Fruit fly (Drosophila melanogaster) whole organism, prepupa: ENCODE data around the gene gammaTub37C.
A peak's percentile ranks its signal among the peaks of the same experiment; 100 is the strongest.

ENCODE experiments used
- Blimp-1 ChIP-seq: fragments of 200-800 bp; sonication (Bioruptor generic); optimal IDR thresholded peaks from 3 replicates; lab custom pipeline; 2017; ENCODE audit warnings: missing biosample characterization, missing genetic modification characterization, mild to moderate bottlenecking, moderate library complexity, missing genetic modification reagents
- CG10669 ChIP-seq: fragments of 200-800 bp; sonication (Bioruptor generic); optimal IDR thresholded peaks from 3 replicates; lab custom pipeline; 2018; ENCODE audit warnings: missing biosample characterization, mild to moderate bottlenecking, missing genetic modification characterization, moderate library complexity
- CG11762 ChIP-seq: fragments of 200-800 bp; sonication (Bioruptor generic); optimal IDR thresholded peaks from 3 replicates; lab custom pipeline; 2016; ENCODE audit warnings: missing biosample characterization, missing genetic modification characterization; ENCODE audit not compliant: insufficient read depth
- CG11902 ChIP-seq: fragments of 200-800 bp; sonication (Bioruptor generic); optimal IDR thresholded peaks from 3 replicates; lab custom pipeline; 2016; ENCODE audit warnings: missing biosample characterization, missing genetic modification characterization
- CG16779 ChIP-seq: fragments of 200-800 bp; sonication (Bioruptor generic); optimal IDR thresholded peaks from 3 replicates; lab custom pipeline; 2017; ENCODE audit warnings: missing biosample characterization, mild to moderate bottlenecking, missing genetic modification characterization
- CG3032 ChIP-seq: fragments of 200-800 bp; optimal IDR thresholded peaks from 2 replicates; lab custom pipeline; 2019; ENCODE audit warnings: missing biosample characterization, mild to moderate bottlenecking, missing genetic modification characterization, moderate library complexity
- CG31627 ChIP-seq: fragments of 200-800 bp; sonication (Bioruptor generic); optimal IDR thresholded peaks from 3 replicates; lab custom pipeline; 2016; ENCODE audit warnings: missing biosample characterization, missing genetic modification characterization
- CG32006 ChIP-seq: fragments of 200-800 bp; sonication (Bioruptor generic); optimal IDR thresholded peaks from 3 replicates; lab custom pipeline; 2017; ENCODE audit warnings: missing biosample characterization, mild to moderate bottlenecking, missing genetic modification characterization
- CG34406 ChIP-seq: fragments of 200-800 bp; sonication (Bioruptor generic); optimal IDR thresholded peaks from 3 replicates; lab custom pipeline; 2016; ENCODE audit warnings: missing biosample characterization, missing genetic modification characterization
- CG3919 ChIP-seq: fragments of 200-800 bp; sonication (Bioruptor generic); optimal IDR thresholded peaks from 3 replicates; lab custom pipeline; 2016; ENCODE audit warnings: missing biosample characterization, missing genetic modification characterization
- CG6163 ChIP-seq: fragments of 200-800 bp; sonication (Bioruptor generic); IDR thresholded peaks from 3 replicates; pipeline ENCODE4 v1.3.6; 2022; ENCODE audit warnings: missing biosample characterization, missing genetic modification characterization
- CG6276 ChIP-seq: fragments of 200-800 bp; sonication (Bioruptor generic); optimal IDR thresholded peaks from 2 replicates; lab custom pipeline; 2017; ENCODE audit warnings: missing biosample characterization, mild to moderate bottlenecking, missing genetic modification characterization
- CG6792 ChIP-seq: fragments of 200-800 bp; sonication (Bioruptor generic); optimal IDR thresholded peaks from 3 replicates; lab custom pipeline; 2016; ENCODE audit warnings: missing biosample characterization, missing genetic modification characterization
- CG6808 ChIP-seq: fragments of 200-800 bp; sonication (Bioruptor generic); optimal IDR thresholded peaks from 3 replicates; lab custom pipeline; 2017; ENCODE audit warnings: missing biosample characterization, missing genetic modification characterization, mild to moderate bottlenecking, moderate library complexity, missing genetic modification reagents
- CG8119 ChIP-seq: fragments of 200-800 bp; sonication (Bioruptor generic); IDR thresholded peaks from 3 replicates; pipeline ENCODE4 v1.3.6; 2022; ENCODE audit warnings: missing biosample characterization, missing genetic modification characterization
- CG8319 ChIP-seq: fragments of 200-800 bp; sonication (Bioruptor generic); optimal IDR thresholded peaks from 3 replicates; lab custom pipeline; 2016; ENCODE audit warnings: missing biosample characterization, missing genetic modification characterization
- CG9139 ChIP-seq: fragments of 200-800 bp; sonication (Bioruptor generic); optimal IDR thresholded peaks from 3 replicates; lab custom pipeline; 2017; ENCODE audit warnings: missing biosample characterization, mild to moderate bottlenecking, missing genetic modification characterization
- Eip75B ChIP-seq: fragments of 200-800 bp; sonication (Bioruptor generic); optimal IDR thresholded peaks from 3 replicates; lab custom pipeline; 2016; ENCODE audit warnings: missing biosample characterization, missing genetic modification characterization
- Eip78C ChIP-seq: fragments of 200-800 bp; sonication (Bioruptor generic); peaks from one replicate; lab custom pipeline; 2016; ENCODE audit warnings: missing biosample characterization, missing genetic modification characterization
- Ets21C ChIP-seq: fragments of 200-800 bp; sonication (Bioruptor generic); optimal IDR thresholded peaks from 3 replicates; lab custom pipeline; 2016; ENCODE audit warnings: missing biosample characterization, missing genetic modification characterization
- Ets96B ChIP-seq: fragments of 200-800 bp; optimal IDR thresholded peaks from 2 replicates; lab custom pipeline; 2019; ENCODE audit warnings: missing biosample characterization, mild to moderate bottlenecking, missing genetic modification characterization, moderate library complexity
- Hr39 ChIP-seq: fragments of 200-800 bp; sonication (Bioruptor generic); optimal IDR thresholded peaks from 2 replicates; lab custom pipeline; 2016; ENCODE audit warnings: missing biosample characterization, missing genetic modification characterization
- Hr4 ChIP-seq: fragments of 200-800 bp; sonication (Bioruptor generic); optimal IDR thresholded peaks from 3 replicates; lab custom pipeline; 2016; ENCODE audit warnings: missing biosample characterization, missing genetic modification characterization
- Lpt ChIP-seq: fragments of 200-800 bp; sonication (Bioruptor generic); optimal IDR thresholded peaks from 3 replicates; lab custom pipeline; 2016; ENCODE audit warnings: missing biosample characterization, missing genetic modification characterization
- Met ChIP-seq: fragments of 200-800 bp; sonication (Bioruptor generic); optimal IDR thresholded peaks from 3 replicates; lab custom pipeline; 2016; ENCODE audit warnings: missing biosample characterization, missing genetic modification characterization
- OdsH ChIP-seq: fragments of 200-800 bp; sonication (Bioruptor generic); optimal IDR thresholded peaks from 3 replicates; lab custom pipeline; 2016; ENCODE audit warnings: missing biosample characterization, missing genetic modification characterization
- Smox ChIP-seq: fragments of 200-800 bp; sonication (Bioruptor generic); optimal IDR thresholded peaks from 3 replicates; lab custom pipeline; 2016; ENCODE audit warnings: missing biosample characterization, missing genetic modification characterization
- Sox102F ChIP-seq: fragments of 200-800 bp; sonication (Bioruptor generic); optimal IDR thresholded peaks from 2 replicates; lab custom pipeline; 2016; ENCODE audit warnings: missing biosample characterization, mild to moderate bottlenecking, missing genetic modification characterization
- Sox14 ChIP-seq: fragments of 200-800 bp; sonication (Bioruptor generic); optimal IDR thresholded peaks from 3 replicates; lab custom pipeline; 2016; ENCODE audit warnings: missing biosample characterization, missing genetic modification characterization
- Sox15 ChIP-seq: fragments of 200-800 bp; sonication (Bioruptor generic); optimal IDR thresholded peaks from 3 replicates; lab custom pipeline; 2016; ENCODE audit warnings: missing biosample characterization, missing genetic modification characterization
- achi ChIP-seq: fragments of 200-800 bp; sonication (Bioruptor generic); optimal IDR thresholded peaks from 3 replicates; lab custom pipeline; 2016; ENCODE audit warnings: missing biosample characterization, missing genetic modification characterization
- acj6 ChIP-seq: fragments of 200-800 bp; sonication (Bioruptor generic); optimal IDR thresholded peaks from 3 replicates; lab custom pipeline; 2016; ENCODE audit warnings: missing biosample characterization, missing genetic modification characterization
- cyc ChIP-seq: fragments of 200-800 bp; sonication (Bioruptor generic); optimal IDR thresholded peaks from 3 replicates; lab custom pipeline; 2016; ENCODE audit warnings: missing biosample characterization, missing genetic modification characterization
- dac ChIP-seq: fragments of 200-800 bp; sonication (Bioruptor generic); optimal IDR thresholded peaks from 2 replicates; lab custom pipeline; 2017; ENCODE audit warnings: missing biosample characterization, mild to moderate bottlenecking, missing genetic modification characterization
- dsx ChIP-seq: fragments of 200-800 bp; optimal IDR thresholded peaks from 3 replicates; lab custom pipeline; 2019; ENCODE audit warnings: missing biosample characterization, mild to moderate bottlenecking, missing genetic modification characterization, moderate library complexity; ENCODE audit not compliant: poor library complexity, severe bottlenecking
- eg ChIP-seq: fragments of 200-800 bp; sonication (Bioruptor generic); IDR thresholded peaks from 3 replicates; pipeline ENCODE4 v1.3.6; 2022; ENCODE audit warnings: missing biosample characterization, missing genetic modification characterization
- esn ChIP-seq: fragments of 200-800 bp; sonication (Bioruptor generic); optimal IDR thresholded peaks from 2 replicates; lab custom pipeline; 2016; ENCODE audit warnings: missing biosample characterization, mild to moderate bottlenecking, missing genetic modification characterization, moderate library complexity
- fd59A ChIP-seq: fragments of 200-800 bp; sonication (Bioruptor generic); optimal IDR thresholded peaks from 2 replicates; lab custom pipeline; 2017; ENCODE audit warnings: missing biosample characterization, mild to moderate bottlenecking, missing genetic modification characterization, missing genetic modification reagents
- fd85E ChIP-seq: fragments of 200-800 bp; sonication (Bioruptor generic); optimal IDR thresholded peaks from 3 replicates; lab custom pipeline; 2016; ENCODE audit warnings: missing biosample characterization, missing genetic modification characterization
- lz ChIP-seq: fragments of 200-800 bp; sonication (Bioruptor generic); optimal IDR thresholded peaks from 3 replicates; lab custom pipeline; 2016; ENCODE audit warnings: missing biosample characterization, missing genetic modification characterization
- pdm3 ChIP-seq: fragments of 200-800 bp; sonication (Bioruptor generic); optimal IDR thresholded peaks from 3 replicates; lab custom pipeline; 2016; ENCODE audit warnings: missing biosample characterization, missing genetic modification characterization
- salr ChIP-seq, 2 experiments: fragments of 200-800 bp; sonication (Bioruptor generic); optimal IDR thresholded peaks; 3 replicates each; lab custom pipeline; 2016 to 2018; ENCODE audit warnings: missing biosample characterization in 2 of 2, missing genetic modification characterization in 2 of 2, mild to moderate bottlenecking in 1 of 2
- spab ChIP-seq: fragments of 200-800 bp; sonication (Bioruptor generic); optimal IDR thresholded peaks from 2 replicates; lab custom pipeline; 2017; ENCODE audit warnings: missing biosample characterization, mild to moderate bottlenecking, missing genetic modification characterization, missing genetic modification reagents
- svp ChIP-seq: fragments of 200-800 bp; sonication (Bioruptor generic); peaks from one replicate; lab custom pipeline; 2016; ENCODE audit warnings: missing biosample characterization, missing genetic modification characterization
- topi ChIP-seq: fragments of 200-800 bp; sonication (Bioruptor generic); optimal IDR thresholded peaks from 3 replicates; lab custom pipeline; 2016; ENCODE audit warnings: missing biosample characterization, missing genetic modification characterization
- vri ChIP-seq: fragments of 200-800 bp; sonication (Bioruptor generic); optimal IDR thresholded peaks from 3 replicates; lab custom pipeline; 2016; ENCODE audit warnings: missing biosample characterization, mild to moderate bottlenecking, missing genetic modification characterization

The gammaTub37C gene

DNA sequence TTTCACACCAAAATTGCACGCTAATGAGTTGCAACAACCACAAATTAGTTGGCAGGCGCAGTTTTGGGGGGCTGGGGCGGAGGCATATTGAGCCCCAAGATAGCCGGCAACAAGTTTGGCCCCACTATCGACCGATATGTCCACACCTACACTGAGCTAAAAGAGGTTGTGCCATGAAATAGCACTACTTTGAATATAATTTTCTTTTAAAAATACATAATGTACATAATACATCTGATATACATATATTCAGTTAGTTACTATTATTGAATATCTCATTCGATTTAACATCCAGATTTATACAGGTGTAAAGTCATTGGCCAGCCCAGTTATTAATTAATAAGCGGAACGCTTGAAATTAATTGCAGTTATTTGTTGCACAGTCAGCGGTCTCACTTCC lies 49.6 kb upstream of the gammaTub37C start (continued):
- TF ChIP-seq Blimp-1 (GFP tag; lab: Kevin White, UChicago) (no peak), Met (no peak), Sox15 (GFP tag; lab: Kevin White, UChicago) (no peak), CG6163 (GFP tag; lab: Robert Waterston, UW) (peak; percentile 65)

DNA sequence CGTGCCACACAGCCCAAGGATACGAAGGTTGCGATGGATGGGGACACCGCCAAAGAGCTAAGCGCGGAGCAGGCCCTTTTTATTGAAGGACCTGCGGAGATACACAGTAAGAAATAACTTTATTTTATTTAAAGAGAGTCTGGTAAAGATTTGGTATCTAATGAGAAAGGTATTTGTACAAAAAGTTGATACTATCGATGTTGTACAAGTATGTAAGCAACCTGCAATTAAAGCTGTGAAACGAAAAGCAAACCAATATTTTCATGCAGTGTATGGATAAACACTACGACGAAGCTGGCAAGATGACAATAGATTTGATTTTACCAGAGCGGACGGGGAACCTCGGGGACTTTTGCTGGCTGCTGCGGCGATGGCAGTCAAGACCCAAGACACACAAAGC lies 47.8 kb upstream of the gammaTub37C start:
- TF ChIP-seq Eip78C (peak; percentile 41), fd59A (GFP tag; lab: Kevin White, UChicago) (peak; percentile 18), salr (GFP tag; optimal IDR thresholded peaks at IDR 0.05; lab: Kevin White, UChicago) (peak in 1 of 2 experiments; percentile 3), CG10669 (GFP tag; lab: Kevin White, UChicago) (no peak)

DNA sequence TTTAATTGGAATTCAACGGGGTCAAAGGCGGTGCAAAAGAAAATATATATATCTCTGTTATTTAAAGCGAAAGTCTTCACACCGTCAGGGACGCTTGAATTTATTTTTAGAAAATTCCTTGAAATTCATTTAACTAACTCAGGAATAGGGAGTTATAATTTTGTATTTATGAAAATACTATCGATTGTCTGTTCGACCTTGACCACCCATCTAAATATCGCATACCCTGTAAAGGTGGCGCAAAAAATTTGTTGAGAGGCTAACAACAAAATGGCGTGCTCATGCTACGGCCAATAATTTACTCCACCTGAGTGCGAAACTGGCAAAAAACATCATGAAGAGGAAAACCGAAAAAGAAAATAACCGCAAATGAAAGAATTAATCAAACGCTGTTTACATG lies 45.0 kb upstream of the gammaTub37C start:
- no peak for TF ChIP-seq achi
- no peak for TF ChIP-seq vri (GFP tag; lab: Kevin White, UChicago)
- peak; percentile 16 for TF ChIP-seq CG31627 (GFP tag; lab: Kevin White, UChicago)
- TF ChIP-seq CG6276 (GFP tag; lab: Kevin White, UChicago): no peak
- no peak for TF ChIP-seq CG32006 (GFP tag; lab: Kevin White, UChicago)
- no peak for TF ChIP-seq CG6163 (GFP tag; lab: Robert Waterston, UW)
- TF ChIP-seq lz (GFP tag; lab: Kevin White, UChicago): no peak
- no peak for TF ChIP-seq CG3919
- no peak for TF ChIP-seq acj6 (GFP tag; lab: Kevin White, UChicago)
- TF ChIP-seq Eip75B: no peak
- peak; percentile 17 for TF ChIP-seq Ets21C
- TF ChIP-seq Sox15 (GFP tag; lab: Kevin White, UChicago): no peak
- TF ChIP-seq CG6792 (GFP tag; lab: Kevin White, UChicago): no peak
- no peak for TF ChIP-seq CG11902 (GFP tag; lab: Kevin White, UChicago)
- no peak for TF ChIP-seq CG9139
- TF ChIP-seq Hr4 (GFP tag; lab: Kevin White, UChicago): no peak
- peak; percentile 39 for TF ChIP-seq Met
- no peak for TF ChIP-seq CG3032 (tag; lab: Kevin White, UChicago)
- no peak for TF ChIP-seq eg (GFP tag; lab: Robert Waterston, UW)
- no peak for TF ChIP-seq Sox102F
- peak; percentile 20 for TF ChIP-seq topi (GFP tag; lab: Kevin White, UChicago)
- TF ChIP-seq OdsH (GFP tag; lab: Kevin White, UChicago): no peak
- TF ChIP-seq CG34406: no peak
- TF ChIP-seq CG8319 (GFP tag; lab: Kevin White, UChicago): no peak
- TF ChIP-seq esn (GFP tag; lab: Kevin White, UChicago): peak; percentile 42
- TF ChIP-seq Eip78C: peak; percentile 33
- TF ChIP-seq pdm3 (GFP tag; lab: Kevin White, UChicago): no peak
- no peak for TF ChIP-seq spab (GFP tag; lab: Kevin White, UChicago)
- no peak for TF ChIP-seq dac (GFP tag; lab: Kevin White, UChicago)
- peak; percentile 35 for TF ChIP-seq Smox
- peak; percentile 12 for TF ChIP-seq cyc
- TF ChIP-seq CG16779 (tag; lab: Kevin White, UChicago): no peak
- no peak for TF ChIP-seq dsx
- peak; percentile 22 for TF ChIP-seq Hr39 (GFP tag; lab: Kevin White, UChicago)
- TF ChIP-seq fd59A (GFP tag; lab: Kevin White, UChicago): no peak
- TF ChIP-seq Sox14 (GFP tag; lab: Kevin White, UChicago): no peak
- no peak for TF ChIP-seq CG8119 (GFP tag; lab: Robert Waterston, UW)
- no peak for TF ChIP-seq CG10669 (GFP tag; lab: Kevin White, UChicago)
- no peak for TF ChIP-seq Blimp-1 (GFP tag; lab: Kevin White, UChicago)
- no peak for TF ChIP-seq Ets96B
- TF ChIP-seq fd85E (GFP tag; lab: Kevin White, UChicago): no peak
- TF ChIP-seq CG11762 (GFP tag; lab: Kevin White, UChicago): no peak
- TF ChIP-seq Lpt (GFP tag; lab: Kevin White, UChicago): no peak
- peak; percentile 67 for TF ChIP-seq svp (GFP tag; lab: Kevin White, UChicago)
- TF ChIP-seq CG6808 (GFP tag; lab: Kevin White, UChicago): no peak
